Worm (Caenorhabditis elegans) whole organism, young adult: ENCODE measurements around the gene F13A2.4.

Source experiments
- B0035.1 ChIP-seq: sonication (generic microtip); optimal IDR thresholded peaks from 2 replicates; lab custom pipeline; 2016; ENCODE audit warnings: missing genetic modification characterization, mild to moderate bottlenecking, missing compliant biosample characterization, missing genotype, missing genetic modification reagents
- C06A6.2 ChIP-seq: fragments of 200-800 bp; sonication (Bioruptor generic); conservative IDR thresholded peaks from 2 replicates; pipeline ENCODE4 v1.3.6; 2022; ENCODE audit warnings: missing genetic modification characterization, missing compliant biosample characterization
- C17E4.6 ChIP-seq: fragments of 200-800 bp; sonication (Bioruptor generic); IDR thresholded peaks from 2 replicates; pipeline ENCODE4 v1.3.6; 2022; ENCODE audit warnings: missing genetic modification reagents, missing genetic modification characterization, missing compliant biosample characterization
- D2030.7 ChIP-seq: fragments of 200-800 bp; sonication (Bioruptor generic); IDR thresholded peaks from 2 replicates; pipeline ENCODE4 v1.3.6; 2022; ENCODE audit warnings: missing genetic modification reagents, missing genetic modification characterization, missing compliant biosample characterization
- F22D6.2 ChIP-seq: sonication (generic microtip); optimal IDR thresholded peaks from 2 replicates; lab custom pipeline; 2016; ENCODE audit warnings: mild to moderate bottlenecking, missing genetic modification characterization, missing compliant biosample characterization
- F39B2.1 ChIP-seq: fragments of 200-800 bp; sonication (Bioruptor generic); IDR thresholded peaks from 2 replicates; pipeline ENCODE4 v1.3.6; 2022; ENCODE audit warnings: missing genetic modification reagents, missing genetic modification characterization, missing compliant biosample characterization
- F57A8.1 ChIP-seq: fragments of 200-800 bp; sonication (Bioruptor generic); optimal IDR thresholded peaks from 2 replicates; lab custom pipeline; 2018; ENCODE audit warnings: mild to moderate bottlenecking, missing genetic modification characterization, moderate library complexity, missing compliant biosample characterization
- Y53G8AR.9 ChIP-seq: fragments of 200-800 bp; sonication (Bioruptor generic); conservative IDR thresholded peaks from 2 replicates; pipeline ENCODE4 v1.3.6; 2022; ENCODE audit warnings: missing genetic modification reagents, missing genetic modification characterization, missing compliant biosample characterization
- Y56A3A.18 ChIP-seq: fragments of 200-800 bp; sonication (Bioruptor generic); IDR thresholded peaks from 2 replicates; pipeline ENCODE4 v1.3.6; 2022; ENCODE audit warnings: missing genetic modification reagents, missing genetic modification characterization, missing compliant biosample characterization
- Y95B8A.8 ChIP-seq: fragments of 200-800 bp; sonication (Bioruptor generic); IDR thresholded peaks from 2 replicates; pipeline ENCODE4 v1.3.6; 2022; ENCODE audit warnings: missing genetic modification reagents, missing genetic modification characterization, missing compliant biosample characterization
- ama-1 ChIP-seq, 3 experiments: fragments of 150-350 bp in 1 of 3; sonication (generic microtip) in 2 of 3; optimal IDR thresholded peaks; 2 replicates each; lab custom pipeline; 2014 to 2018; ENCODE audit warnings: missing biosample characterization in 2 of 3, missing genetic modification characterization in 2 of 3, missing genetic modification reagents in 2 of 3
- bed-2 ChIP-seq: fragments of 200-800 bp; sonication (Bioruptor generic); IDR thresholded peaks from 2 replicates; pipeline ENCODE4 v1.3.6; 2022; ENCODE audit warnings: missing genetic modification reagents, missing genetic modification characterization, missing compliant biosample characterization
- ccch-3 ChIP-seq: fragments of 200-800 bp; sonication (Bioruptor generic); optimal IDR thresholded peaks from 2 replicates; lab custom pipeline; 2018; ENCODE audit warnings: mild to moderate bottlenecking, missing genetic modification characterization, missing compliant biosample characterization
- cebp-1 ChIP-seq, 2 experiments: fragments of 200-800 bp in 1 of 2; sonication (Bioruptor generic) in 1 of 2; sonication (generic microtip) in 1 of 2; IDR thresholded peaks in 1 of 2; optimal IDR thresholded peaks in 1 of 2; 2 replicates each; pipeline versions ENCODE4 v1.3.6 to Lab custom; 2017 to 2022; ENCODE audit warnings: missing compliant biosample characterization in 2 of 2, missing genetic modification characterization in 2 of 2, mild to moderate bottlenecking in 1 of 2, missing genetic modification reagents in 1 of 2, moderate library complexity in 1 of 2
- ceh-58 ChIP-seq: fragments of 200-800 bp; sonication (Bioruptor generic); IDR thresholded peaks from 2 replicates; pipeline ENCODE4 v1.3.6; 2022; ENCODE audit warnings: missing genetic modification characterization, missing compliant biosample characterization
- ceh-79 ChIP-seq: sonication (generic microtip); optimal IDR thresholded peaks from 2 replicates; lab custom pipeline; 2017; ENCODE audit warnings: mild to moderate bottlenecking, missing genetic modification characterization, missing compliant biosample characterization
- ceh-91 ChIP-seq: fragments of 200-800 bp; sonication (Bioruptor generic); IDR thresholded peaks from 2 replicates; pipeline ENCODE4 v1.3.6; 2022; ENCODE audit warnings: missing genetic modification reagents, missing genetic modification characterization, missing compliant biosample characterization
- die-1 ChIP-seq: sonication (generic microtip); optimal IDR thresholded peaks from 2 replicates; lab custom pipeline; 2016; ENCODE audit warnings: missing genotype, mild to moderate bottlenecking, missing genetic modification characterization, missing compliant biosample characterization
- efl-1 ChIP-seq: fragments of 150-350 bp; optimal IDR thresholded peaks from 2 replicates; lab custom pipeline; 2014; ENCODE audit warnings: missing biosample characterization, missing genetic modification reagents, missing genetic modification characterization
- ekl-4 ChIP-seq: fragments of 200-800 bp; sonication (Bioruptor generic); IDR thresholded peaks from 2 replicates; pipeline ENCODE4 v1.3.6; 2022; ENCODE audit warnings: missing genetic modification reagents, missing genetic modification characterization, missing compliant biosample characterization
- ets-4 ChIP-seq: fragments of 200-800 bp; sonication (Bioruptor generic); optimal IDR thresholded peaks from 2 replicates; lab custom pipeline; 2018; ENCODE audit warnings: mild to moderate bottlenecking, missing genetic modification characterization, missing compliant biosample characterization
- hlh-26 ChIP-seq: fragments of 200-800 bp; sonication (Bioruptor generic); conservative IDR thresholded peaks from 2 replicates; pipeline ENCODE4 v1.3.6; 2022; ENCODE audit warnings: missing genetic modification reagents, missing genetic modification characterization, missing compliant biosample characterization
- hmg-20 ChIP-seq: fragments of 200-800 bp; sonication (Bioruptor generic); IDR thresholded peaks from 2 replicates; pipeline ENCODE4 v1.3.6; 2022; ENCODE audit warnings: missing genetic modification reagents, missing genetic modification characterization, missing compliant biosample characterization
- lin-26 ChIP-seq: fragments of 200-800 bp; sonication (Bioruptor generic); IDR thresholded peaks from 2 replicates; pipeline ENCODE4 v1.3.6; 2022; ENCODE audit warnings: missing genetic modification reagents, missing genetic modification characterization, missing compliant biosample characterization
- lin-54 ChIP-seq: fragments of 200-800 bp; sonication (Bioruptor generic); optimal IDR thresholded peaks from 2 replicates; lab custom pipeline; 2018; ENCODE audit warnings: mild to moderate bottlenecking, missing genetic modification characterization, missing compliant biosample characterization
- madf-3 ChIP-seq: fragments of 200-800 bp; sonication (Bioruptor generic); IDR thresholded peaks from 2 replicates; pipeline ENCODE4 v1.3.6; 2022; ENCODE audit warnings: missing genetic modification reagents, missing genetic modification characterization, missing compliant biosample characterization
- mes-4 ChIP-seq: sonication (generic microtip); optimal IDR thresholded peaks from 2 replicates; lab custom pipeline; 2016; ENCODE audit warnings: missing genotype, missing genetic modification characterization, missing compliant biosample characterization
- nfya-1 ChIP-seq: sonication (generic microtip); optimal IDR thresholded peaks from 2 replicates; lab custom pipeline; 2017; ENCODE audit warnings: antibody characterized with exemption, missing compliant biosample characterization, missing genetic modification characterization, borderline replicate concordance; ENCODE audit not compliant: insufficient read depth
- nfya-2 ChIP-seq: fragments of 200-800 bp; sonication (Bioruptor generic); IDR thresholded peaks from 2 replicates; pipeline ENCODE4 v1.3.6; 2022; ENCODE audit warnings: missing genetic modification reagents, missing genetic modification characterization, missing compliant biosample characterization
- nfyb-1 ChIP-seq: fragments of 200-800 bp; sonication (Bioruptor generic); IDR thresholded peaks from 2 replicates; pipeline ENCODE4 v1.3.6; 2022; ENCODE audit warnings: missing genetic modification reagents, missing genetic modification characterization, missing compliant biosample characterization
- nhr-179 ChIP-seq: sonication (generic microtip); optimal IDR thresholded peaks from 2 replicates; lab custom pipeline; 2016; ENCODE audit warnings: mild to moderate bottlenecking, missing genetic modification characterization, missing compliant biosample characterization
- nhr-27 ChIP-seq: fragments of 200-800 bp; sonication (Bioruptor generic); optimal IDR thresholded peaks from 2 replicates; lab custom pipeline; 2018; ENCODE audit warnings: mild to moderate bottlenecking, missing genetic modification characterization, moderate library complexity, missing compliant biosample characterization
- nhr-80 ChIP-seq: sonication (generic microtip); optimal IDR thresholded peaks from 2 replicates; lab custom pipeline; 2016; ENCODE audit warnings: missing genetic modification characterization, missing compliant biosample characterization
- pha-4 ChIP-seq: fragments of 150-350 bp; sonication (generic microtip); optimal IDR thresholded peaks from 2 replicates; lab custom pipeline; 2014; ENCODE audit warnings: missing biosample characterization, missing genetic modification reagents, missing genetic modification characterization
- rcor-1 ChIP-seq: fragments of 200-800 bp; sonication (Bioruptor generic); IDR thresholded peaks from 2 replicates; pipeline ENCODE4 v1.3.6; 2022; ENCODE audit warnings: missing genetic modification reagents, missing genetic modification characterization, missing compliant biosample characterization
- rec-8 ChIP-seq, 2 experiments: sonication (generic microtip); optimal IDR thresholded peaks; 2 replicates each; lab custom pipeline; 2016; ENCODE audit warnings: mild to moderate bottlenecking in 2 of 2, missing genetic modification characterization in 2 of 2, missing genetic modification reagents in 2 of 2, missing genotype in 2 of 2, missing biosample characterization in 1 of 2, missing compliant biosample characterization in 1 of 2, moderate library complexity in 1 of 2
- repo-1 ChIP-seq: sonication (generic microtip); optimal IDR thresholded peaks from 2 replicates; lab custom pipeline; 2017; ENCODE audit warnings: mild to moderate bottlenecking, missing genetic modification characterization, missing compliant biosample characterization
- snpc-1.1 ChIP-seq: sonication (generic microtip); optimal IDR thresholded peaks from 2 replicates; lab custom pipeline; 2017; ENCODE audit warnings: missing genetic modification characterization, mild to moderate bottlenecking, missing compliant biosample characterization, antibody characterized with exemption, moderate library complexity, missing genotype, missing genetic modification reagents; ENCODE audit not compliant: insufficient read depth
- snpc-1.3 ChIP-seq: sonication (generic microtip); optimal IDR thresholded peaks from 2 replicates; lab custom pipeline; 2017; ENCODE audit warnings: missing genetic modification characterization, mild to moderate bottlenecking, missing compliant biosample characterization, antibody characterized with exemption, moderate library complexity, missing genotype, missing genetic modification reagents; ENCODE audit not compliant: insufficient read depth
- snpc-4 ChIP-seq, 5 experiments: fragments of 150-350 bp in 1 of 5; sonication (generic microtip) in 4 of 5; optimal IDR thresholded peaks; 2 replicates each; lab custom pipeline; 2014 to 2018; ENCODE audit warnings: missing genetic modification characterization in 5 of 5, missing biosample characterization in 3 of 5, antibody characterized with exemption in 2 of 5, mild to moderate bottlenecking in 2 of 5, missing compliant biosample characterization in 2 of 5, missing genotype in 2 of 5, moderate library complexity in 2 of 5, missing genetic modification reagents in 1 of 5
- unc-130 ChIP-seq: sonication (generic microtip); optimal IDR thresholded peaks from 2 replicates; lab custom pipeline; 2016; ENCODE audit warnings: missing genetic modification reagents, missing genetic modification characterization, missing compliant biosample characterization
- unc-62 ChIP-seq: fragments of 150-350 bp; optimal IDR thresholded peaks from 2 replicates; lab custom pipeline; 2014; ENCODE audit warnings: missing biosample characterization, missing genetic modification reagents, missing genetic modification characterization
- zfh-2 ChIP-seq: fragments of 200-800 bp; sonication (Bioruptor generic); conservative IDR thresholded peaks from 2 replicates; pipeline ENCODE4 v1.3.6; 2022; ENCODE audit warnings: missing genetic modification reagents, missing genetic modification characterization, missing compliant biosample characterization
- ztf-18 ChIP-seq: sonication (generic microtip); optimal IDR thresholded peaks from 2 replicates; lab custom pipeline; 2016; ENCODE audit warnings: missing genotype, mild to moderate bottlenecking, missing genetic modification characterization, missing compliant biosample characterization
- ztf-28 ChIP-seq: fragments of 200-800 bp; sonication (Bioruptor generic); IDR thresholded peaks from 2 replicates; pipeline ENCODE4 v1.3.6; 2022; ENCODE audit warnings: missing genetic modification reagents, missing genetic modification characterization, missing compliant biosample characterization

F13A2.4 gene

ce11 chrV:4396257-4396656 is 3.8 kb downstream of the F13A2.4 start, which contains the start of gene F13A2.3:
TSS of gene F13A2.3 (minus strand) at chrV:4396357.
- TF ChIP-seq Y56A3A.18 (GFP tag; lab: Robert Waterston, UW) (no peak), efl-1 (no peak), nhr-179 (tag; lab: Kevin White, UChicago) (no peak), F57A8.1 (no peak), pha-4 (tag; lab: Kevin White, UChicago) (no peak), nfya-2 (GFP tag; lab: Robert Waterston, UW) (no peak), lin-54 (no peak), nfyb-1 (no peak), hmg-20 (GFP tag; lab: Robert Waterston, UW) (no peak), cebp-1 (GFP tag; IDR thresholded peaks at IDR 0.05; lab: Robert Waterston, UW) (no peak), cebp-1 (tag; optimal IDR thresholded peaks at IDR 0.05; lab: Kevin White, UChicago) (no peak), unc-62 (GFP tag; lab: Kevin White, UChicago) (no peak), lin-26 (GFP tag; lab: Robert Waterston, UW) (no peak), mes-4 (tag; lab: Kevin White, UChicago) (no peak), ama-1 (optimal IDR thresholded peaks at IDR 0.05; lab: Kevin White, UChicago) (no peak), ama-1 (GFP tag; optimal IDR thresholded peaks at IDR 0.05; lab: Kevin White, UChicago) (no peak), ztf-28 (GFP tag; lab: Robert Waterston, UW) (no peak), snpc-4 (GFP tag; optimal IDR thresholded peaks at IDR 0.05; lab: Kevin White, UChicago) (no peak), snpc-4 (tag; optimal IDR thresholded peaks at IDR 0.05; lab: Kevin White, UChicago) (no peak), nhr-80 (tag; lab: Kevin White, UChicago) (no peak), Y95B8A.8 (GFP tag; lab: Robert Waterston, UW) (no peak), repo-1 (tag; lab: Kevin White, UChicago) (no peak), madf-3 (GFP tag; lab: Robert Waterston, UW) (no peak)

ce11 chrV:4387916-4388315 is 12.1 kb downstream of the F13A2.4 start:
- TF ChIP-seq rcor-1 (GFP tag; lab: Robert Waterston, UW) (no peak), ztf-18 (tag; lab: Kevin White, UChicago) (no peak), nfyb-1 (no peak), rec-8 (tag; optimal IDR thresholded peaks at IDR 0.05; lab: Kevin White, UChicago) (no peak), ccch-3 (GFP tag; lab: Kevin White, UChicago) (no peak), mes-4 (tag; lab: Kevin White, UChicago) (no peak), hlh-26 (GFP tag; lab: Robert Waterston, UW) (no peak), C17E4.6 (GFP tag; lab: Robert Waterston, UW) (no peak), unc-130 (GFP tag; lab: Kevin White, UChicago) (no peak), ets-4 (GFP tag; lab: Kevin White, UChicago) (no peak), die-1 (tag; lab: Kevin White, UChicago) (no peak), F39B2.1 (GFP tag; lab: Robert Waterston, UW) (no peak), D2030.7 (no peak), ceh-91 (GFP tag; lab: Robert Waterston, UW) (no peak), B0035.1 (no peak), zfh-2 (GFP tag; lab: Robert Waterston, UW) (no peak), ceh-79 (tag; lab: Kevin White, UChicago) (no peak)

ce11 chrV:4387402-4387801 is 12.6 kb downstream of the F13A2.4 start, which contains the start of gene F13A2.9:
TSS of gene F13A2.9 (minus strand) at chrV:4387502.
- TF ChIP-seq C06A6.2 (GFP tag; lab: Robert Waterston, UW) (no peak), rcor-1 (GFP tag; lab: Robert Waterston, UW) (no peak), nfya-1 (tag; lab: Kevin White, UChicago) (no peak), snpc-1.3 (no peak), bed-2 (GFP tag; lab: Robert Waterston, UW) (no peak), D2030.7 (no peak), ekl-4 (GFP tag; lab: Robert Waterston, UW) (no peak), nhr-27 (tag; lab: Kevin White, UChicago) (no peak), rec-8 (tag; optimal IDR thresholded peaks at IDR 0.05; lab: Kevin White, UChicago) (no peak), Y53G8AR.9 (GFP tag; lab: Robert Waterston, UW) (no peak), C17E4.6 (GFP tag; lab: Robert Waterston, UW) (no peak), snpc-1.1 (tag; lab: Kevin White, UChicago) (no peak), ceh-58 (GFP tag; lab: Robert Waterston, UW) (no peak), F22D6.2 (tag; lab: Kevin White, UChicago) (no peak)
